Fruit fly (Drosophila melanogaster): ENCODE data around the gene Dph1.

The Dph1 gene

dm6 chr3L:11696294-11697116 is at the start of gene Dph1 (continued):
- TF ChIP-seq scrt (GFP tag; optimal IDR thresholded peaks at IDR 0.05) (peak; percentile 88), amos (GFP tag; IDR thresholded peaks at IDR 0.05; ENCODE audit: partially characterized antibody) (peak; percentile 70; the same call in 1 of the 2 replicates), Elba2 (GFP tag; optimal IDR thresholded peaks at IDR 0.05) (peak; percentile 92), CG9609 (GFP tag; optimal IDR thresholded peaks at IDR 0.05) (peak; percentile 83), tin (GFP tag; optimal IDR thresholded peaks at IDR 0.05) (peak; percentile 83), CG2875 (GFP tag; optimal IDR thresholded peaks at IDR 0.05) (peak; percentile 70), ttk (GFP tag; IDR thresholded peaks at IDR 0.05) (peak; percentile 80; the same call in 1 of the 2 replicates), Doc3 (GFP tag; IDR thresholded peaks at IDR 0.05; ENCODE audit: partially characterized antibody) (peak; percentile 15; the same call in 1 of the 3 replicates), ranshi (GFP tag; IDR thresholded peaks at IDR 0.05) (peak; percentile 77; the same call in 1 of the 2 replicates), Drgx (GFP tag; IDR thresholded peaks at IDR 0.05) (peak; percentile 95), CG16813 (GFP tag; IDR thresholded peaks at IDR 0.05; ENCODE audit: partially characterized antibody) (no peak), fd96Cb (tag; optimal IDR thresholded peaks at IDR 0.05) (peak; percentile 81), Mad (GFP tag; optimal IDR thresholded peaks at IDR 0.05) (peak; percentile 84), Dref (GFP tag; IDR thresholded peaks at IDR 0.05) (no peak), CG6254 (GFP tag; optimal IDR thresholded peaks at IDR 0.05) (peak; percentile 65), HmgZ (tag; optimal IDR thresholded peaks at IDR 0.05) (peak; percentile 71), CG1792 (GFP tag; optimal IDR thresholded peaks at IDR 0.05) (peak; percentile 26), CG7839 (tag; optimal IDR thresholded peaks at IDR 0.05) (peak; percentile 88), CG7963 (GFP tag; IDR thresholded peaks at IDR 0.05; ENCODE audit: partially characterized antibody) (no peak), cg (GFP tag; optimal IDR thresholded peaks at IDR 0.05) (no peak), CG10321 (GFP tag; IDR thresholded peaks at IDR 0.05) (peak; percentile 48; the same call in 1 of the 2 replicates), Ada2b (GFP tag; IDR thresholded peaks at IDR 0.05) (peak; percentile 85), CG42726 (GFP tag; IDR thresholded peaks at IDR 0.05; ENCODE audit: partially characterized antibody) (no peak), en (GFP tag; optimal IDR thresholded peaks at IDR 0.05) (peak; percentile 40), YL-1 (GFP tag; optimal IDR thresholded peaks at IDR 0.05) (peak; percentile 93), CG32532 (GFP tag; IDR thresholded peaks at IDR 0.05) (peak; percentile 90), CG8944 (GFP tag; optimal IDR thresholded peaks at IDR 0.05) (peak; percentile 76), gsb (GFP tag; IDR thresholded peaks at IDR 0.05) (peak; percentile 34; the same call in 1 of the 2 replicates), pfk (GFP tag; optimal IDR thresholded peaks at IDR 0.05) (peak; percentile 55), CG3281 (GFP tag; optimal IDR thresholded peaks at IDR 0.05) (peak; percentile 79), sima (GFP tag; optimal IDR thresholded peaks at IDR 0.05) (peak; percentile 2), kay (GFP tag; optimal IDR thresholded peaks at IDR 0.05) (peak; percentile 90), Taf1 (GFP tag; IDR thresholded peaks at IDR 0.05) (peak; percentile 68), hth (optimal IDR thresholded peaks at IDR 0.05) (no peak), sisA (GFP tag; IDR thresholded peaks at IDR 0.05) (peak; percentile 78), CG15269 (tag; optimal IDR thresholded peaks at IDR 0.05) (peak; percentile 84), tx (GFP tag; optimal IDR thresholded peaks at IDR 0.05) (peak; percentile 83), bbx (GFP tag; IDR thresholded peaks at IDR 0.05; ENCODE audit: partially characterized antibody) (peak; percentile 57), GATAe (GFP tag; conservative IDR thresholded peaks at IDR 0.05) (no peak), CG11723 (GFP tag; optimal IDR thresholded peaks at IDR 0.05) (peak; percentile 78), CG9797 (GFP tag; optimal IDR thresholded peaks at IDR 0.05) (peak; percentile 40), nmo (GFP tag; optimal IDR thresholded peaks at IDR 0.05) (peak; percentile 82), CG7372 (GFP tag; IDR thresholded peaks at IDR 0.05) (peak; percentile 85), CG1647 (GFP tag; optimal IDR thresholded peaks at IDR 0.05) (peak; percentile 42), abd-A (tag; optimal IDR thresholded peaks at IDR 0.05) (peak; percentile 30), CG3407 (GFP tag; optimal IDR thresholded peaks at IDR 0.05) (peak; percentile 62), sob (GFP tag; IDR thresholded peaks at IDR 0.05) (peak; percentile 57), Meics (GFP tag; optimal IDR thresholded peaks at IDR 0.05) (peak; percentile 88)

Data from whole organism, embryonic.